Worm (Caenorhabditis elegans): ENCODE measurements around the gene lin-15B.

lin-15B gene

DNA sequence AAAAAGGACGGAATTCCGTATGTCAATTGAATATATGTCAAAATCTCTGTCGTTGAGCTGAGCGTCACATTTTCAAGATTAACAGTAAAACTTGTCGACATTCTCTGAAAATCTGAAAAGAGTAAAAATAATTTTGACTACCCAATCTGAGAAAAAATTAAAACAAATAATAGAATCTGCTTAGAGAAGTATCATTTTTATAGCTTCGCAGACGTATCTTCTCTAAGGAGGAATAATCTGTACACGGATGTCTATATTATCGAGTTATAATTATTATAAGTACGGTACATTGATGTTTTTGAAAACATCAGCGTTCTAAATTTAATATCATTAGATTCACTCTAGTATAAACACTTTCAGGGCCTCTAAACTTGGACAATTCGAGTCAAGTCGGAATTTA is 14.6 kb downstream of the lin-15B start, which contains the start of gene srg-64:
TSS of gene srg-64 (minus strand) at position 101 of the 400 bp plus-strand sequence.
- TF ChIP-seq snpc-4 (tag; optimal IDR thresholded peaks at IDR 0.05), result no peak
- TF ChIP-seq sem-4 (tag; optimal IDR thresholded peaks at IDR 0.05), result no peak
- TF ChIP-seq mbf-1 (tag; optimal IDR thresholded peaks at IDR 0.05), result no peak
- no peak for TF ChIP-seq nhr-77 (tag; optimal IDR thresholded peaks at IDR 0.05)
- TF ChIP-seq nhr-12 (tag; optimal IDR thresholded peaks at IDR 0.05), result no peak
- no peak for TF ChIP-seq unc-39 (tag; optimal IDR thresholded peaks at IDR 0.05)
- no peak for TF ChIP-seq lin-13 (GFP tag; optimal IDR thresholded peaks at IDR 0.05)
- no peak for TF ChIP-seq lsy-2 (tag; optimal IDR thresholded peaks at IDR 0.05)
- no peak for TF ChIP-seq ztf-1 (GFP tag; conservative IDR thresholded peaks at IDR 0.05)
- no peak for TF ChIP-seq ztf-11 (tag; optimal IDR thresholded peaks at IDR 0.05)
- TF ChIP-seq egl-27 (tag; optimal IDR thresholded peaks at IDR 0.05), result no peak
- TF ChIP-seq nhr-23 (tag; optimal IDR thresholded peaks at IDR 0.05), result no peak
- TF ChIP-seq lin-11 (tag; optimal IDR thresholded peaks at IDR 0.05), result no peak
- TF ChIP-seq ZK546.5 (tag; optimal IDR thresholded peaks at IDR 0.05), result no peak
- TF ChIP-seq lin-39 (tag; optimal IDR thresholded peaks at IDR 0.05), result no peak
- no peak for TF ChIP-seq crh-2 (tag; optimal IDR thresholded peaks at IDR 0.05)
- no peak for TF ChIP-seq unc-55 (GFP tag; optimal IDR thresholded peaks at IDR 0.05)

DNA sequence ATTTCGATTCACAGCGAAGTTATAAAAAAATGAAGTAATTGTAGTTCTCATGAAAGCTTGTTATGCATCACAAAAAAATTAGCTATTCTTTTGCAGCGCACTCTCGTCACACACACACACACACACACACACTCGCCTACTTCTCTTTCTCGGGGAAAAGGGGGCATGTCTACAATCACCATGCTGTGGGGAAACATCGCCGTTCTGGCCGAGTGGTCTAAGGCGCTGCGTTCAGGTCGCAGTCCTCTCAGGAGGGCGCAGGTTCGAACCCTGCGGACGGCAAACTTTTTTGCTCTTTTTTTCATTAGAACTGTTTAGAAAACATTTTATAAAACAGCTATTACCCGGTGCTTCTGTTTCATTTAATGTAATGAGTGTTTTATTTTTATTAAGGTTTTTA is 15.9 kb downstream of the lin-15B start:
- TF ChIP-seq zag-1 (tag; optimal IDR thresholded peaks at IDR 0.05) (peak; percentile 2), mab-5 (tag; optimal IDR thresholded peaks at IDR 0.05) (no peak), blmp-1 (tag; optimal IDR thresholded peaks at IDR 0.05; ENCODE audit: insufficient read depth) (no peak), nhr-23 (tag; optimal IDR thresholded peaks at IDR 0.05) (no peak), lin-11 (tag; optimal IDR thresholded peaks at IDR 0.05) (peak; percentile 57), skn-1 (tag; optimal IDR thresholded peaks at IDR 0.05) (no peak), ama-1 (optimal IDR thresholded peaks at IDR 0.05) (no peak), ceh-82 (tag; optimal IDR thresholded peaks at IDR 0.05) (no peak), sma-9 (GFP tag; optimal IDR thresholded peaks at IDR 0.05) (peak; percentile 53), sma-9 (tag; optimal IDR thresholded peaks at IDR 0.05) (no peak), unc-55 (GFP tag; optimal IDR thresholded peaks at IDR 0.05) (peak; percentile 63), mbf-1 (tag; optimal IDR thresholded peaks at IDR 0.05) (no peak), elt-1 (tag; optimal IDR thresholded peaks at IDR 0.05) (no peak), fos-1 (tag; optimal IDR thresholded peaks at IDR 0.05) (peak; percentile 43), sem-4 (tag; optimal IDR thresholded peaks at IDR 0.05) (no peak), ZK546.5 (tag; optimal IDR thresholded peaks at IDR 0.05) (no peak), F13H6.1 (tag; optimal IDR thresholded peaks at IDR 0.05) (peak; percentile 41), alr-1 (tag; optimal IDR thresholded peaks at IDR 0.05) (no peak), mdl-1 (tag; optimal IDR thresholded peaks at IDR 0.05) (peak in 1 of 2 experiments; percentile 33), nhr-77 (tag; optimal IDR thresholded peaks at IDR 0.05) (no peak), nhr-12 (tag; optimal IDR thresholded peaks at IDR 0.05) (no peak), nhr-10 (tag; optimal IDR thresholded peaks at IDR 0.05) (no peak), unc-62 (GFP tag; optimal IDR thresholded peaks at IDR 0.05) (no peak), dmd-4 (tag; optimal IDR thresholded peaks at IDR 0.05) (no peak), lin-13 (GFP tag; optimal IDR thresholded peaks at IDR 0.05) (peak; percentile 52), lsy-2 (tag; optimal IDR thresholded peaks at IDR 0.05) (peak; percentile 33 to 59), nhr-11 (tag; optimal IDR thresholded peaks at IDR 0.05) (no peak), unc-39 (tag; optimal IDR thresholded peaks at IDR 0.05) (no peak), ztf-4 (tag; optimal IDR thresholded peaks at IDR 0.05) (no peak), nhr-21 (tag; optimal IDR thresholded peaks at IDR 0.05) (no peak), egl-27 (tag; optimal IDR thresholded peaks at IDR 0.05) (no peak), ztf-1 (GFP tag; conservative IDR thresholded peaks at IDR 0.05) (no peak), crh-2 (tag; optimal IDR thresholded peaks at IDR 0.05) (peak; percentile 59), nhr-25 (tag; optimal IDR thresholded peaks at IDR 0.05) (no peak), snpc-4 (tag; optimal IDR thresholded peaks at IDR 0.05) (peak; percentile 49), R02D3.7 (tag; optimal IDR thresholded peaks at IDR 0.05) (no peak), ztf-11 (tag; optimal IDR thresholded peaks at IDR 0.05) (no peak), nhr-6 (tag; optimal IDR thresholded peaks at IDR 0.05) (no peak), peb-1 (tag; optimal IDR thresholded peaks at IDR 0.05) (no peak), nhr-237 (tag; optimal IDR thresholded peaks at IDR 0.05) (no peak), aly-2 (tag; optimal IDR thresholded peaks at IDR 0.05) (no peak), gmeb-1 (tag; optimal IDR thresholded peaks at IDR 0.05) (peak; percentile 57), C34F6.9 (tag; optimal IDR thresholded peaks at IDR 0.05) (peak; percentile 13), ceh-16 (tag; optimal IDR thresholded peaks at IDR 0.05) (peak; percentile 8), sma-3 (GFP tag; optimal IDR thresholded peaks at IDR 0.05) (peak; percentile 39), lin-39 (tag; optimal IDR thresholded peaks at IDR 0.05) (no peak), nhr-129 (tag; optimal IDR thresholded peaks at IDR 0.05) (peak; percentile 84), elt-3 (tag; optimal IDR thresholded peaks at IDR 0.05) (no peak), Y55F3AM.14 (GFP tag; optimal IDR thresholded peaks at IDR 0.05) (peak; percentile 41)

All from whole organism, L2 larva.